Worm (Caenorhabditis elegans) whole organism, early embryonic: ENCODE measurements around the gene rps-3.

ENCODE experiments used
- B0310.2 ChIP-seq: sonication (generic microtip); optimal IDR thresholded peaks from 2 replicates; lab custom pipeline; 2016; ENCODE audit warnings: mild to moderate bottlenecking, missing genetic modification characterization, missing compliant biosample characterization
- F13C5.2 ChIP-seq: sonication (generic microtip); optimal IDR thresholded peaks from 2 replicates; lab custom pipeline; 2017; ENCODE audit warnings: mild to moderate bottlenecking, missing genetic modification characterization, inconsistent platforms, missing compliant biosample characterization
- aly-1 ChIP-seq: sonication (generic microtip); optimal IDR thresholded peaks from 2 replicates; lab custom pipeline; 2016; ENCODE audit warnings: missing genetic modification characterization, missing compliant biosample characterization
- ama-1 ChIP-seq: fragments of 150-350 bp; optimal IDR thresholded peaks from 2 replicates; lab custom pipeline; 2014
- ceh-13 ChIP-seq: fragments of 200-800 bp; sonication (Bioruptor generic); optimal IDR thresholded peaks from 2 replicates; lab custom pipeline; 2018; ENCODE audit warnings: mild to moderate bottlenecking, missing genetic modification characterization, missing compliant biosample characterization
- ceh-36 ChIP-seq: sonication (generic microtip); optimal IDR thresholded peaks from 2 replicates; lab custom pipeline; 2016; ENCODE audit warnings: missing genetic modification characterization, inconsistent platforms, missing compliant biosample characterization
- ets-7 ChIP-seq: sonication (generic microtip); optimal IDR thresholded peaks from 2 replicates; lab custom pipeline; 2016; ENCODE audit warnings: missing genotype, missing genetic modification characterization, missing compliant biosample characterization
- flt-1 ChIP-seq: fragments of 200-800 bp; sonication (Bioruptor generic); IDR thresholded peaks from 2 replicates; pipeline ENCODE4 v1.3.6; 2022; ENCODE audit warnings: missing genetic modification characterization, missing compliant biosample characterization
- hmbx-1 ChIP-seq: sonication (generic microtip); optimal IDR thresholded peaks from 2 replicates; lab custom pipeline; 2016; ENCODE audit warnings: mild to moderate bottlenecking, missing genetic modification characterization, missing compliant biosample characterization
- hmg-4 ChIP-seq: fragments of 200-800 bp; sonication (Bioruptor generic); optimal IDR thresholded peaks from 2 replicates; lab custom pipeline; 2018; ENCODE audit warnings: mild to moderate bottlenecking, missing genetic modification characterization, missing compliant biosample characterization
- hnd-1 ChIP-seq: sonication (generic microtip); optimal IDR thresholded peaks from 2 replicates; lab custom pipeline; 2016; ENCODE audit warnings: missing genetic modification characterization, missing compliant biosample characterization
- pes-1 ChIP-seq: fragments of 200-800 bp; sonication (Bioruptor generic); IDR thresholded peaks from 2 replicates; pipeline ENCODE4 v1.3.6; 2022; ENCODE audit warnings: missing genetic modification reagents, missing genetic modification characterization, missing compliant biosample characterization
- scrt-1 ChIP-seq: fragments of 200-800 bp; sonication (Bioruptor generic); IDR thresholded peaks from 2 replicates; pipeline ENCODE4 v1.3.6; 2022; ENCODE audit warnings: missing genetic modification characterization, missing compliant biosample characterization
- sea-1 ChIP-seq: fragments of 200-800 bp; sonication (Bioruptor generic); conservative IDR thresholded peaks from 2 replicates; pipeline ENCODE4 v1.3.6; 2022; ENCODE audit warnings: missing genetic modification characterization, missing compliant biosample characterization
- tbx-11 ChIP-seq: fragments of 200-800 bp; sonication (Bioruptor generic); IDR thresholded peaks from 2 replicates; pipeline ENCODE4 v1.3.6; 2022; ENCODE audit warnings: missing genetic modification characterization, missing compliant biosample characterization
- tbx-37 ChIP-seq: fragments of 200-800 bp; sonication (Bioruptor generic); conservative IDR thresholded peaks from 2 replicates; pipeline ENCODE4 v1.3.6; 2022; ENCODE audit warnings: missing genetic modification reagents, missing genetic modification characterization, missing compliant biosample characterization
- tra-4 ChIP-seq: sonication (generic microtip); optimal IDR thresholded peaks from 2 replicates; lab custom pipeline; 2017; ENCODE audit warnings: missing genetic modification characterization, missing compliant biosample characterization

rps-3 gene

ce11 chrIII:6210215-6210822, 3.7 kb downstream of the rps-3 start:
- no peak for TF ChIP-seq tbx-37 (GFP tag; lab: Robert Waterston, UW)
- no peak for TF ChIP-seq sea-1
- no peak for TF ChIP-seq flt-1 (GFP tag; lab: Robert Waterston, UW)
- TF ChIP-seq scrt-1 = no peak
- TF ChIP-seq hmbx-1 (tag; lab: Kevin White, UChicago) = no peak
- TF ChIP-seq B0310.2 = no peak

DNA sequence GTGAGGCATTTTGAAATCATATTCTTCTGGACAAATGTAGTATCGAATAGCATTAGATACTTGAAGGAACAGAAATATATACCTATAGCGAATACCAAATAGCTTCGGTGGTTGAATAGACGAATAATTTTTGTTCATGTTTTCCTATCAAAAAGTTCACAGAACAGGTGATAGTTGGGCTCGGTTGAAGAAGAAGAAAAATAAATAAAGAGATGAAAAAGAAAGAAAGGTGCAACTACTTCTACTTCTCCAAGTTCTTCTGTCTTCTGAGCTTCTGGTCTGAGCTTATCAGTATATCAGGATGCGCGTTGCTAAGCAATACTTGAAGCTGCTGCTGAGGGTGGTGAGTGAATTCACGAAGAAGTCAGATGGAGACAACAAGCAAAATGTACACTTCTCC, 7.3 kb downstream of the rps-3 start, which contains the start of gene C23G10.10:
Gene C23G10.10, minus strand, starts transcription at position 101 of the 400 bp plus-strand sequence.
- TF ChIP-seq pes-1 (GFP tag; lab: Robert Waterston, UW) = no peak
- no peak for TF ChIP-seq F13C5.2 (tag; lab: Kevin White, UChicago)
- TF ChIP-seq tra-4 (tag; lab: Kevin White, UChicago) = no peak
- no peak for TF ChIP-seq sea-1
- no peak for TF ChIP-seq ceh-13
- TF ChIP-seq flt-1 (GFP tag; lab: Robert Waterston, UW) = no peak
- no peak for TF ChIP-seq hmbx-1 (tag; lab: Kevin White, UChicago)
- TF ChIP-seq ets-7 (tag; lab: Kevin White, UChicago) = no peak
- no peak for TF ChIP-seq hmg-4
- no peak for TF ChIP-seq tbx-11
- no peak for TF ChIP-seq tbx-37 (GFP tag; lab: Robert Waterston, UW)
- no peak for TF ChIP-seq hnd-1 (tag; lab: Kevin White, UChicago)
- no peak for TF ChIP-seq scrt-1
- no peak for TF ChIP-seq aly-1
- no peak for TF ChIP-seq B0310.2
- no peak for TF ChIP-seq ceh-36
- TF ChIP-seq ama-1 (lab: Kevin White, UChicago) = no peak

DNA sequence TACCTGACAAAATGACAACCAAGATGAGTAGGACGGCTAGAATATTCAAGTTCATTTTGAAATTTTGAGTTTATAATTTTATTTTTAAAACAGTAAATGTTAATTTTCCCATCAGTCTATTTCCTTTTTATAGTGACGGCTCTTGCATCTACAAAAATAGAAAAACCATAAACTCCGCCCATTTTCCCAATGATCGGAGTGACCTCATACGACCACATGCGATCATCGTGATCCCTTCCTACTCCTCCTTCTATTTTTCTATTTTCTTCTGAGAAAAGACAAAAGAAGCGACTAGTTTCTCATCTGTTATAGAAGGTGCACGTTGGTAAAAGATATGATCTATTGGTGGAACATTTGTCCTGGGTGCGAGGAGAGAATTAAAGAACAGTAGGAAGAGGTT, 8.9 kb downstream of the rps-3 start, which contains the start of gene C23G10.11:
Gene C23G10.11, minus strand, starts transcription at position 101 of the 400 bp plus-strand sequence.
- TF ChIP-seq F13C5.2 (tag; lab: Kevin White, UChicago) (no peak), sea-1 (no peak), hmbx-1 (tag; lab: Kevin White, UChicago) (no peak), hnd-1 (tag; lab: Kevin White, UChicago) (no peak), flt-1 (GFP tag; lab: Robert Waterston, UW) (no peak), ama-1 (lab: Kevin White, UChicago) (no peak), tbx-11 (no peak), B0310.2 (no peak), scrt-1 (no peak), pes-1 (GFP tag; lab: Robert Waterston, UW) (no peak), tbx-37 (GFP tag; lab: Robert Waterston, UW) (no peak), ceh-13 (no peak), tra-4 (tag; lab: Kevin White, UChicago) (no peak), ceh-36 (no peak), hmg-4 (no peak), aly-1 (no peak)

DNA sequence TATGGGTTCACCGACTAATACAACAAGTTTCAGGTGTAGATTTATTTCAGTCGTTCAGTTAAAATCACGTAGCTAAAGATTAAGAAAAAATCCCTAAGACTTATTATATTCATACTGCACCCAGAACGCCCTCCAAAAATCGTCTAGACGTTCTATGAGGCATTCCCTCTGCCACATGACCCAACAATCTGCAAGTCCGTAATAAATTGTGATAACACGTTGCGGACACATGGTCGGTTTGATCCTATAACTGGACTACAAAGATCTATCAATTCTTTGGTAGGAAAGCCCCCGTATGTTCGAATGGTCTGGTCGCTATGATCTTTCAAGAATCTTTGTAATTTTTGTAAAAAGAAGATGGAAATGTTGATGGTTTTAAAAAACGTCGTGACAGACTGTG, 9.3 kb downstream of the rps-3 start:
- TF ChIP-seq tbx-11 = no peak
- TF ChIP-seq tbx-37 (GFP tag; lab: Robert Waterston, UW) = no peak
- no peak for TF ChIP-seq flt-1 (GFP tag; lab: Robert Waterston, UW)
- no peak for TF ChIP-seq tra-4 (tag; lab: Kevin White, UChicago)
- TF ChIP-seq ama-1 (lab: Kevin White, UChicago) = no peak
- no peak for TF ChIP-seq B0310.2
- no peak for TF ChIP-seq ceh-36
- TF ChIP-seq hmg-4 = no peak

DNA sequence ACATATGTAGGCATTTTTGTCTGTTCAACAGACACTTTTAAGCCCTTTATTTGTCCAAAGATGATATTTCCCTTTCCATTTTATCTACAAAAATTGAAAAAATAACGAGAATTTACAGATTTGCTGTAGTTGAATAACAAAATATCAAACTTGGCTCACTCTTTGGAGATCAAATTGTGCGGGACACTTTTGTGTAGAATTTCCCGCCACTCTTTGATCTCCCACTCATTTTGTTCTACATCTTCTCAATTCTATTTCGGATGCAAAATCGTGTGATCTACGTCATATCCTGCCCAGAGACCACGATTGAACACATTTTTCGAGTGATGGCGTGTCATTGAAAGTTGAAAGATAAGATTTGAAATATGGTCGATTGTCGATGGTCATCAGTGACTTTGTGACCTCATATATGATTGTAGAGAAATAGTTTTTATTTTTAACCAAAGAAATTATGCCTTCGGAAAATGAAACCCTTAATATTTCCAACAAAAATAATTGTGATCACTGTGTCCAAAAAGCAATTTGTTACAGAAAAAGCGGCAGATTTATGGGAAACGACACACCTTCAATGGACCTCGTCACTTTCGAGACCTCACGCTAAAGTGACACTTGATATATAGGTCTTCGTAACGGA, 10.3 kb downstream of the rps-3 start, which contains the start of gene hot-4:
Gene hot-4, plus strand, starts transcription at position 584 of the 634 bp plus-strand sequence.
- TF ChIP-seq ama-1 (lab: Kevin White, UChicago) = no peak
- no peak for TF ChIP-seq hnd-1 (tag; lab: Kevin White, UChicago)
- TF ChIP-seq hmg-4 = no peak
- no peak for TF ChIP-seq ceh-13
- no peak for TF ChIP-seq aly-1
- TF ChIP-seq sea-1 = no peak
- TF ChIP-seq tbx-37 (GFP tag; lab: Robert Waterston, UW) = no peak
- no peak for TF ChIP-seq tbx-11
- TF ChIP-seq tra-4 (tag; lab: Kevin White, UChicago) = no peak
- no peak for TF ChIP-seq scrt-1
- no peak for TF ChIP-seq ets-7 (tag; lab: Kevin White, UChicago)
- no peak for TF ChIP-seq pes-1 (GFP tag; lab: Robert Waterston, UW)
- TF ChIP-seq ceh-36 = no peak
- TF ChIP-seq B0310.2 = no peak
- no peak for TF ChIP-seq hmbx-1 (tag; lab: Kevin White, UChicago)
- TF ChIP-seq F13C5.2 (tag; lab: Kevin White, UChicago) = no peak
- TF ChIP-seq flt-1 (GFP tag; lab: Robert Waterston, UW) = no peak

DNA sequence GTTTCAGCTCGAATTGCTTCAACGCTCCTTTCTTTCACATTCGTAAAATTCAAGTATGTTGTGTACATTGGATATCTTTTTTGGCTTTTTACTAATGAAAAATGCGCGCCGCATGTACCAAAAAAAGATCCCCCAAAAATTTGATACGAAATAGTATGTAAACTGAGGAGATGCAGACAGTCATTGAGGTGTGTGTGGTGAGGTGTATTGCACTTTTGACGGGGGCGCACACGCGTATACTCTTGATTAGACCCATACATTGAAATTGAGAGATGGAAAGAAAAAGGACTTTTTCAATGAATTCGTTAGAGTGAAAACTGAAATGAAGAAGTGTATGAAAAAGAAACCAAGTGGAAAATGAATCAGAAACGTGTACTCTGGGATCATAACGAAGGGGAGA, 14.8 kb downstream of the rps-3 start:
- TF ChIP-seq ceh-13 = no peak
- TF ChIP-seq ets-7 (tag; lab: Kevin White, UChicago) = no peak
- TF ChIP-seq tra-4 (tag; lab: Kevin White, UChicago) = no peak
- TF ChIP-seq tbx-37 (GFP tag; lab: Robert Waterston, UW) = no peak

DNA sequence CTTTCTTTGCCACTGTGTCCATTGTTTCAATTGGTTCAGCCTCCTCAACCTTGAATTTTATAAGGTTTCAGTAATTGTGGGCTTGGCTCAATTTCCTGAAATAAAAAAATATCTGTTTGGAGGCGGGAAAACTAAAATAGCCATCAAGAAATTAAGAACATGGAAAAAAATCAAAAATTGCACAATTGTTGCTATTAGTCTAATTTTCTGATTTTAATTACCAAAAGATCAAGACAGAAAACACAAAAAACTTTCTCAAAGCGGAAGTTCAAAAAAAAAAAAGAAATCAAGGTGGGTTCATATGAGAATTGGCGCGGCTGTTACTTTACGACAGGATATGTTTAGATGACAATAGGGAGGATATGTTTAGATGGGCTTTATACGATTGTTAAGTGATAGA, 24.3 kb downstream of the rps-3 start, which contains the start of gene esyt-2:
Gene esyt-2, minus strand, starts transcription at position 101 of the 400 bp plus-strand sequence.
- TF ChIP-seq ceh-36 (no peak), hmbx-1 (tag; lab: Kevin White, UChicago) (no peak), scrt-1 (no peak), tra-4 (tag; lab: Kevin White, UChicago) (no peak), ceh-13 (no peak), aly-1 (no peak), flt-1 (GFP tag; lab: Robert Waterston, UW) (no peak), sea-1 (no peak), tbx-37 (GFP tag; lab: Robert Waterston, UW) (no peak), F13C5.2 (tag; lab: Kevin White, UChicago) (no peak), B0310.2 (no peak), ama-1 (lab: Kevin White, UChicago) (no peak), pes-1 (GFP tag; lab: Robert Waterston, UW) (no peak), hmg-4 (no peak), hnd-1 (tag; lab: Kevin White, UChicago) (no peak), tbx-11 (no peak)
